Fruit fly (Drosophila melanogaster) whole organism, adult: ENCODE data around the gene dpr16.

Experiments used
- CG11617 ChIP-seq: fragments of 200-800 bp; sonication (Bioruptor generic); optimal IDR thresholded peaks from 2 replicates; lab custom pipeline; 2017; ENCODE audit warnings: mild to moderate bottlenecking, missing biosample characterization, missing genetic modification reagents, missing genetic modification characterization
- CG12768 ChIP-seq: fragments of 200-800 bp; sonication (Bioruptor generic); optimal IDR thresholded peaks from 2 replicates; lab custom pipeline; 2017; ENCODE audit warnings: missing biosample characterization, missing genetic modification characterization, mild to moderate bottlenecking, moderate library complexity, missing genetic modification reagents
- CG14711 ChIP-seq: fragments of 200-800 bp; sonication (Bioruptor generic); optimal IDR thresholded peaks from 2 replicates; lab custom pipeline; 2018; ENCODE audit warnings: missing biosample characterization, mild to moderate bottlenecking, missing genetic modification characterization, moderate library complexity
- CG1620 ChIP-seq: fragments of 200-800 bp; sonication (Bioruptor generic); optimal IDR thresholded peaks from 2 replicates; lab custom pipeline; 2016; ENCODE audit warnings: missing biosample characterization, missing genetic modification characterization
- CG33017 ChIP-seq: fragments of 200-800 bp; sonication (Bioruptor generic); optimal IDR thresholded peaks from 2 replicates; lab custom pipeline; 2018; ENCODE audit warnings: missing biosample characterization, mild to moderate bottlenecking, missing genetic modification characterization, moderate library complexity
- CG5204 ChIP-seq: fragments of 200-800 bp; sonication (Bioruptor generic); optimal IDR thresholded peaks from 2 replicates; lab custom pipeline; 2016; ENCODE audit warnings: missing biosample characterization, missing genetic modification characterization
- CG7045 ChIP-seq: fragments of 200-800 bp; sonication (Bioruptor generic); optimal IDR thresholded peaks from 2 replicates; lab custom pipeline; 2017; ENCODE audit warnings: missing biosample characterization, mild to moderate bottlenecking, missing genetic modification characterization
- CG7101 ChIP-seq: fragments of 200-800 bp; sonication (Bioruptor generic); optimal IDR thresholded peaks from 2 replicates; lab custom pipeline; 2018; ENCODE audit warnings: missing biosample characterization, mild to moderate bottlenecking, missing genetic modification characterization, moderate library complexity
- Clk ChIP-seq: fragments of 200-800 bp; sonication (Bioruptor generic); optimal IDR thresholded peaks from 2 replicates; lab custom pipeline; 2017; ENCODE audit warnings: missing biosample characterization, missing genetic modification characterization
- Crg-1 ChIP-seq: fragments of 200-800 bp; sonication (Bioruptor generic); optimal IDR thresholded peaks from 2 replicates; lab custom pipeline; 2016; ENCODE audit warnings: missing biosample characterization, missing genetic modification characterization
- Hr96 ChIP-seq: fragments of 200-800 bp; sonication (Bioruptor generic); optimal IDR thresholded peaks from 2 replicates; lab custom pipeline; 2016; ENCODE audit warnings: missing biosample characterization, missing genetic modification characterization
- Mnt ChIP-seq: fragments of 200-800 bp; sonication (Bioruptor generic); optimal IDR thresholded peaks from 2 replicates; lab custom pipeline; 2016; ENCODE audit warnings: missing biosample characterization, mild to moderate bottlenecking, missing genetic modification characterization
- bab1 ChIP-seq: fragments of 200-800 bp; sonication (Bioruptor generic); optimal IDR thresholded peaks from 3 replicates; lab custom pipeline; 2019; ENCODE audit warnings: missing biosample characterization, mild to moderate bottlenecking, missing genetic modification characterization, moderate library complexity
- cic ChIP-seq: fragments of 200-800 bp; sonication (Bioruptor generic); optimal IDR thresholded peaks from 2 replicates; lab custom pipeline; 2017; ENCODE audit warnings: missing biosample characterization, mild to moderate bottlenecking, missing genetic modification characterization, moderate library complexity
- cnc ChIP-seq, 2 experiments: fragments of >200 bp; optimal IDR thresholded peaks; 2 replicates each; lab custom pipeline; 2017
- kay ChIP-seq: fragments of 200-800 bp; sonication (Bioruptor generic); peaks from one replicate; lab custom pipeline; 2016; ENCODE audit warnings: missing biosample characterization, missing genetic modification characterization, borderline replicate concordance
- ovo ChIP-seq: fragments of 200-800 bp; sonication (Bioruptor generic); optimal IDR thresholded peaks from 2 replicates; lab custom pipeline; 2016; ENCODE audit warnings: missing biosample characterization, missing genetic modification characterization
- pad ChIP-seq: fragments of 200-800 bp; sonication (Bioruptor generic); optimal IDR thresholded peaks from 3 replicates; lab custom pipeline; 2017; ENCODE audit warnings: missing biosample characterization, missing genetic modification characterization, mild to moderate bottlenecking, moderate library complexity, missing genetic modification reagents
- tj ChIP-seq: fragments of 200-800 bp; sonication (Bioruptor generic); optimal IDR thresholded peaks from 3 replicates; lab custom pipeline; 2017; ENCODE audit warnings: missing biosample characterization, mild to moderate bottlenecking, missing genetic modification characterization, moderate library complexity
- toe ChIP-seq: fragments of 200-800 bp; sonication (Bioruptor generic); optimal IDR thresholded peaks from 2 replicates; lab custom pipeline; 2016; ENCODE audit warnings: missing biosample characterization, missing genetic modification characterization

dpr16 gene

dm6 chr3R:5126884-5127283 lies 23.8 kb upstream of the dpr16 start:
- TF ChIP-seq CG12768: no peak
- TF ChIP-seq cnc (optimal IDR thresholded peaks at IDR 0.05; lab: Kevin White, UChicago): no peak
- TF ChIP-seq Hr96 (GFP tag; lab: Kevin White, UChicago): peak; percentile 63
- TF ChIP-seq CG14711: no peak
- peak; percentile 82 for TF ChIP-seq CG1620 (GFP tag; lab: Kevin White, UChicago)
- TF ChIP-seq Crg-1 (GFP tag; lab: Kevin White, UChicago): peak; percentile 13
- peak; percentile 34 for TF ChIP-seq CG7101 (tag; lab: Kevin White, UChicago)
- peak; percentile 36 for TF ChIP-seq CG5204 (GFP tag; lab: Kevin White, UChicago)
- no peak for TF ChIP-seq kay
- TF ChIP-seq toe: peak; percentile 56
- TF ChIP-seq bab1 (GFP tag; lab: Kevin White, UChicago): peak; percentile 63
- TF ChIP-seq tj (GFP tag; lab: Kevin White, UChicago): no peak
- no peak for TF ChIP-seq CG7045 (GFP tag; lab: Kevin White, UChicago)
- TF ChIP-seq CG11617: no peak
- TF ChIP-seq Mnt (GFP tag; lab: Kevin White, UChicago): peak; percentile 59
- TF ChIP-seq Clk (GFP tag; lab: Kevin White, UChicago): no peak
- peak; percentile 38 for TF ChIP-seq pad (GFP tag; lab: Kevin White, UChicago)
- TF ChIP-seq cic (GFP tag; lab: Kevin White, UChicago): no peak
- peak; percentile 49 for TF ChIP-seq ovo (GFP tag; lab: Kevin White, UChicago)

dm6 chr3R:5127790-5128243 lies 22.9 kb upstream of the dpr16 start, which contains the start of gene RabGGTa:
Gene RabGGTa, plus strand, starts transcription at chr3R:5128087.
- TF ChIP-seq CG1620 (GFP tag; lab: Kevin White, UChicago) (peak; percentile 4), CG7045 (GFP tag; lab: Kevin White, UChicago) (peak; percentile 52), kay (peak; percentile 1), cic (GFP tag; lab: Kevin White, UChicago) (no peak), tj (GFP tag; lab: Kevin White, UChicago) (no peak), CG14711 (peak; percentile 46), ovo (GFP tag; lab: Kevin White, UChicago) (no peak), CG11617 (peak; percentile 28), Hr96 (GFP tag; lab: Kevin White, UChicago) (no peak), bab1 (GFP tag; lab: Kevin White, UChicago) (peak; percentile 19), Clk (GFP tag; lab: Kevin White, UChicago) (no peak), toe (no peak), CG5204 (GFP tag; lab: Kevin White, UChicago) (peak; percentile 48), Mnt (GFP tag; lab: Kevin White, UChicago) (no peak), CG33017 (tag; lab: Kevin White, UChicago) (peak; percentile 36), pad (GFP tag; lab: Kevin White, UChicago) (no peak), Crg-1 (GFP tag; lab: Kevin White, UChicago) (no peak), cnc (optimal IDR thresholded peaks at IDR 0.05; lab: Kevin White, UChicago) (no peak), CG7101 (tag; lab: Kevin White, UChicago) (peak; percentile 45), CG12768 (no peak)

- TF ChIP-seq pad (GFP tag; lab: Kevin White, UChicago) (no peak), tj (GFP tag; lab: Kevin White, UChicago) (no peak), CG33017 (tag; lab: Kevin White, UChicago) (no peak), Crg-1 (GFP tag; lab: Kevin White, UChicago) (no peak), toe (no peak), CG7045 (GFP tag; lab: Kevin White, UChicago) (no peak), CG1620 (GFP tag; lab: Kevin White, UChicago) (no peak), CG11617 (no peak), CG7101 (tag; lab: Kevin White, UChicago) (no peak), ovo (GFP tag; lab: Kevin White, UChicago) (no peak), CG14711 (no peak), CG5204 (GFP tag; lab: Kevin White, UChicago) (no peak), Hr96 (GFP tag; lab: Kevin White, UChicago) (no peak), bab1 (GFP tag; lab: Kevin White, UChicago) (no peak)
These were observed 11.8 kb upstream of the dpr16 start, which contains the start of gene CG12589 for dm6 chr3R:5138889-5139288. Gene CG12589, minus strand, starts transcription at chr3R:5138989.

dm6 chr3R:5159312-5159711 lies 8.6 kb downstream of the dpr16 start, which contains the start of gene CG12590:
Gene CG12590, plus strand, starts transcription at chr3R:5159612.
- TF ChIP-seq tj (GFP tag; lab: Kevin White, UChicago): no peak
- TF ChIP-seq CG1620 (GFP tag; lab: Kevin White, UChicago): no peak
- TF ChIP-seq CG33017 (tag; lab: Kevin White, UChicago): no peak
- TF ChIP-seq Clk (GFP tag; lab: Kevin White, UChicago): no peak
- TF ChIP-seq cic (GFP tag; lab: Kevin White, UChicago): no peak
- TF ChIP-seq toe: no peak
- TF ChIP-seq Mnt (GFP tag; lab: Kevin White, UChicago): no peak
- TF ChIP-seq CG7101 (tag; lab: Kevin White, UChicago): no peak
- no peak for TF ChIP-seq cnc (optimal IDR thresholded peaks at IDR 0.05; lab: Kevin White, UChicago)
- TF ChIP-seq CG14711: no peak
- TF ChIP-seq CG12768: no peak
- no peak for TF ChIP-seq Crg-1 (GFP tag; lab: Kevin White, UChicago)
- TF ChIP-seq bab1 (GFP tag; lab: Kevin White, UChicago): no peak
- TF ChIP-seq ovo (GFP tag; lab: Kevin White, UChicago): no peak
- no peak for TF ChIP-seq pad (GFP tag; lab: Kevin White, UChicago)
- TF ChIP-seq CG7045 (GFP tag; lab: Kevin White, UChicago): no peak
- TF ChIP-seq kay: no peak
- TF ChIP-seq CG5204 (GFP tag; lab: Kevin White, UChicago): no peak

- no peak for TF ChIP-seq CG5204 (GFP tag; lab: Kevin White, UChicago)
These were observed 11.5 kb downstream of the dpr16 start for dm6 chr3R:5162213-5162612.

- TF ChIP-seq kay (no peak), ovo (GFP tag; lab: Kevin White, UChicago) (no peak), toe (no peak), tj (GFP tag; lab: Kevin White, UChicago) (no peak), bab1 (GFP tag; lab: Kevin White, UChicago) (no peak), CG1620 (GFP tag; lab: Kevin White, UChicago) (no peak), Mnt (GFP tag; lab: Kevin White, UChicago) (no peak), Crg-1 (GFP tag; lab: Kevin White, UChicago) (no peak), cnc (optimal IDR thresholded peaks at IDR 0.05; lab: Kevin White, UChicago) (no peak), Clk (GFP tag; lab: Kevin White, UChicago) (no peak), CG33017 (tag; lab: Kevin White, UChicago) (no peak), Hr96 (GFP tag; lab: Kevin White, UChicago) (no peak), CG5204 (GFP tag; lab: Kevin White, UChicago) (no peak), CG7045 (GFP tag; lab: Kevin White, UChicago) (no peak), CG12768 (no peak), CG7101 (tag; lab: Kevin White, UChicago) (no peak), CG14711 (no peak), CG11617 (no peak), cic (GFP tag; lab: Kevin White, UChicago) (no peak), pad (GFP tag; lab: Kevin White, UChicago) (no peak)
These were observed 21.3 kb downstream of the dpr16 start for dm6 chr3R:5171972-5172371.
